Worm (Caenorhabditis elegans) whole organism, L4/young adult: ENCODE results near the gene fbxa-116.

Source experiments
- W03F9.2 ChIP-seq: fragments of 150-350 bp; optimal IDR thresholded peaks from 2 replicates; lab custom pipeline; 2014; ENCODE audit warnings: missing biosample characterization, missing genetic modification characterization
- dao-5 ChIP-seq: sonication (generic microtip); optimal IDR thresholded peaks from 2 replicates; lab custom pipeline; 2016; ENCODE audit warnings: missing genotype, missing genetic modification characterization, moderate library complexity, missing compliant biosample characterization
- him-1 ChIP-seq: sonication (generic microtip); optimal IDR thresholded peaks from 2 replicates; lab custom pipeline; 2016; ENCODE audit warnings: missing genotype, missing genetic modification reagents, missing genetic modification characterization, missing compliant biosample characterization

The fbxa-116 gene

DNA sequence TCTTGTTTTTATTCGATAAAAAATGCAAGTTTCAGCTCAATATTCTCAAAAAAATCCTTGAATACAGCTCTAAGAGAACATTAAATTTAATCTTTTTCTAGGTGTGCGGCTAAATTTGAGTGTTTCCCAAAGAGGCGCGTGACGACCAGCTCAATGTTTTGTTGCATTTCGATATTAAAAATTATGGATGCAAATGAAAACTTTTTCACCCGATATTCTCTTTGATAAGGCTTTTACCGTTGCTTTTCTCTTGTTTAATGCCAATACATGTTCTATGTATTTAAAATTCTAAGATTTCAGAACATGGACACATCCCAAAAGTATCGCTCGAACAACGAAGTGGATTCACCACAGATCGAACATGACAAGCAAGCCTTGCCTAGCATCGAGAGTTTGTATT lies 30.5 kb downstream of the fbxa-116 start, which contains the start of gene F19B2.6:
F19B2.6 (plus strand) TSS at position 301 of the 400 bp plus-strand sequence.
- TF ChIP-seq him-1, result no peak
- no peak for TF ChIP-seq dao-5
- TF ChIP-seq W03F9.2 (tag; lab: Kevin White, UChicago), result no peak

DNA sequence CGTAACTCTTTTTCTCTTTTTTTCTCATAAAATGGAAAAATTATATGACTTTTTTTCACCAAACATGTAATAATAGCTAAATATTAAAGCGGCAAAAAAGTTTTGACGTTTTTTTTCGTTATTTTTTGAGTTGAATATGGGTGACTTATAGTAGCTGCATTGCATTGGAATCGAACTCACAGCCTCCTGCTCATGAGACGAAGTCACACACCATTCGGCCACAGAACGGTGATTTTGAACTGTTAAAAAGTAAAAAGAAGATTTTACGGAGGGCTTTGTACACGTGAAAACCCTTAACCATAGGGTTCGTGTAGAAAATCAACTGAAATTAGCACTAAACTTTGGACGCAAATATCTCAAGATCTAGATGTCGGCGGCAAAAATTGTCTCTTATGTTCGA lies 36.8 kb downstream of the fbxa-116 start:
- no peak for TF ChIP-seq dao-5
- TF ChIP-seq him-1, result no peak
- no peak for TF ChIP-seq W03F9.2 (tag; lab: Kevin White, UChicago)

DNA sequence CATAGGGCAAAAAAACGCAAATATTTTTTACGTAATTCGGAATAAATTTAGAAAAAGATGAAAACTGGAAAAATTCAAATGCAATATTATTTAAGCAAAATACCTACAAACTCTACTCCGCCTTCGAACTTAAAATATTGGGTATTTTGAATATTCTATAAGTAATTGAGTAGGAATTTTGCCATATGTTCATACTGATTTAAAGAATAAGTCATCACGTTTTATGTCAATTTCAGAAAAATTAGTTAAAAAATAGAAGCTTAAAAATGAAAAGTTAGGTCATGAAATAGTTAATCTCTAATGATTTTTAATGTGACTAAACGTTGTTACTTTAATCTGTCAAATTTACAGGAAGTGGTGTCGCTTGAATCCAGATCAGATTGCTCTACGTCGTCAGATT lies 37.3 kb downstream of the fbxa-116 start, which contains the start of gene F19B2.7:
F19B2.7 (plus strand) TSS at position 301 of the 400 bp plus-strand sequence.
- TF ChIP-seq W03F9.2 (tag; lab: Kevin White, UChicago), result no peak
- TF ChIP-seq dao-5, result no peak
- no peak for TF ChIP-seq him-1

DNA sequence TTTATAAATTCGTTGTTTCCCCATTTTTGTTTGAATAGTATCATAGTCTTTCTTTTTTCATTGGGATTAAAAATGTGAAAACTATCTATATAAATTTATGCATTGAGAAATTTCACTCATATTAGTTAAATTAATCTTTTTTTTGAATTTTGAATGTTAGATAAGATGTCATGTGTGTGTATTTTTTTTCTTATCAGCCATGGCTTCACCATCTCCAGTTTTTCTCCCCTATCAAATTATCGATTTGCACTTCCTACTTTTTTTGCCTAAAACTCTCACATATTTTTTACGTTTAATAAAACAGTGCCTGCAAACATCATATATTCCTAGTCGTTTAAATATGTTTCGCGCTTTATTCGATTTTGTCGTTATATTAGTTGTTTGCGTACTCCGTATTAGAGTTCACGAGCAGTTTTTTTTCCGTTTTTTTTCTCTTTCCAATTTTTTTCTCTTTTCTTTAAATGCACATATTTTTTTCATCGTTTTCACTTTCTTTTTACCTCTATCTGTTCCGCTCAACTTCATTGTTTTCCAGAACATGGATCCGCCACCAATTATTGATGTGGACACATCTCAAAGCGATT lies 40.9 kb downstream of the fbxa-116 start, which contains the start of gene Y113G7A.13:
Y113G7A.13 (plus strand) TSS at position 534 of the 584 bp plus-strand sequence.
- TF ChIP-seq him-1, result no peak
- no peak for TF ChIP-seq dao-5
- TF ChIP-seq W03F9.2 (tag; lab: Kevin White, UChicago), result no peak

DNA sequence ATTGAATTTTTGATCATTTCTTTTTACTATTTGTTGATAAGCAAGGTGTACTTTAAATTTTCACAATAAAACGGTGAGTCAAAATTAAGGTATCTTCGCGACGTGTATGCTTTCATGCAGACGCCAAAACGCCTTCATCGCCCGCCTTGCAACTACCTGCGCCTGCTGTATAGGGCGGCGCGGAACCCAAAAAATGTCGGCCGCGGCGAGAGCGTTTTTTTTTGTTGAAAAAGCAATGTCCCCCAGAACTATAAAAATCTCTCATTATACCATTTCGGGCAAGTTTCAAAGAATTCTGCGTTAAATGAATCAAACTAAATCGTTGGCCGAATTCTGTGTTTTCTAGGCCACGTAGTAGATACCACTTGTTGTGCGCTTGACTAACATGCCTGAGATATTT lies 45.0 kb downstream of the fbxa-116 start:
- no peak for TF ChIP-seq W03F9.2 (tag; lab: Kevin White, UChicago)
- no peak for TF ChIP-seq dao-5
- TF ChIP-seq him-1, result no peak

DNA sequence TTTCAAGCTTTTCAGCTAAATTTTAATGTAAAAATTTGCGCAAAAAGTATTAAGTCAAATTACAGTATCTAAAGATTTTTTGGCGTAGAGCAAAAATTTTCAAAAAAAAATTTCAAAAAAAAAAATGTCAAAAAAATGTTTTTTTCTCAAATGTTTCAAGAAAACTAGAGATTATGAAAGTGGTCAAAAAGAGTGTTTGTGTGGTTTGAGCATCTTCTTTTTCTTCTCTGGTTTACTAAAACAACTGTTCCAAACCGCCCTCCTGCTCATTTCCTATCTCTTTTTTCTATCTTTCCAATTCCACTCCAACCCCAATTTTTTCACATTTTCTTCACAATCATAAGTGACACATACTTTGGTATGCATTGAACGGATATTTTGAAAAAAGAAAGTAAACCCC lies 46.4 kb downstream of the fbxa-116 start, which contains the start of gene Y113G7A.12:
Y113G7A.12 (plus strand) TSS at position 301 of the 400 bp plus-strand sequence.
- TF ChIP-seq W03F9.2 (tag; lab: Kevin White, UChicago) (no peak), him-1 (no peak)

DNA sequence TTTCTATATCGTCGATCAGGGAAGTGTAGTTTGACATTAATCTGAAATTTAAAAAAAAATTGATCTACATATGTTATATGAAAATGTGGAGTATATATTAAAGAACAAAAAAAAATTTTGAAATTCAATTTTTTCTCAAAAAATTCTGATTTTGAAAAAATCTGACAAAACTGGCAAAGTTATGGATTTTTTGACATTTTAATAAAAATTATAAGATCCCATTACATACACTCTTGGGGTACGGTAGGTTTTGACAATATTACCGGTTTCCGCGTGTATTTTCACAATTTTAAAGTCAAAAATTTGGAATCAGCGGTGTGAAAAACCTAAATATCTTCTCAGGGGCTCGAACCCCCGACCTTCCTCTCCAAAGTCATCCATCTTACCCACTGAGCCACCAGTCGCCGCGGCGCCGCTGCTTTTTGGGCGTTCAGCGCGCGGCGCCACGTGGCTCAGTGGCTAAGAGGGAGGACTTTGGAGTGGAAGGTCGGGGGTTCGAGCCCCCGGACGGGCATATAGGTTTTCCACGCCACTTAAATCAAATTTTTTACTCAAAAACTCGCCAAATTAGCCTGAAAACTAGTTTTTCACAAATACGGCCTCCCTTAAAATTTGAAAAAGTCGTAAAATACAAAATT lies 50.2 kb downstream of the fbxa-116 start, which contains the start of gene Y113G7A.14:
Y113G7A.14 (minus strand) TSS at position 51 of the 638 bp plus-strand sequence.
- no peak for TF ChIP-seq W03F9.2 (tag; lab: Kevin White, UChicago)
- no peak for TF ChIP-seq dao-5
- TF ChIP-seq him-1, result no peak
